Fruit fly (Drosophila melanogaster): Measurements from ENCODE around the gene TwdlG.

The TwdlG gene

DNA sequence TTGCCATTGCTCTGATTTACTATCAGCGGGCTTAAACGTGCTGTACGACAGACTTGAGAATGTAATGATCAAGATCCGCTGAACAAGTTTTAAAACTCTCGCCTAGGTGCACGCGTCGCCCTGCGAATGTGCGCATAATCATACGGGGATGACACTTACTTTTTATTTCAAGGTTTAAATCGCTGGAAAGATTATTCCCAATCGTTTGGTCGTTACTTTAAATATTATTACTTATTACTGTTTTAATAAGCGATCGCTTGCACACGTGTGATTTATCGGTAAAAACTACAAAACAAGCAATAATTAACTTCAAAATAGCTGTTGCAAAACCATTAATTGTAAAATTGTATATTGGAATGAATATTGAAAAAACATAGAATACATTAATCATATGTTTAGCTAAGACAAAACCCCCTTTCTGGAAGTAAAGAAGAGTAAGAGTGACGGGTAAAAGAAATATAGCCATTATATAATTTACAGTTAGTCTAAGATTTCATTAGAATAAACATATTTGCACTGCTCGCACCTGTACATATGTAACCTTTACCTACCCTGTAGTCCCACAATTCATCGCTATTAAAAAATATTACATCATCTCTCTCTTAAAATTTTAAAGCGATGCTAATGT lies 21.9 kb downstream of the TwdlG start, which contains the start of gene DhpD (continued):
- TF ChIP-seq Mrtf (GFP tag; IDR thresholded peaks at IDR 0.05) = peak; percentile 43; the same call in 2 of the 3 replicates
- no peak for TF ChIP-seq sna (GFP tag; IDR thresholded peaks at IDR 0.05; ENCODE audit: partially characterized antibody)
- peak; percentile 50 for TF ChIP-seq Antp (GFP tag; optimal IDR thresholded peaks at IDR 0.05)
- TF ChIP-seq CG3281 (GFP tag; optimal IDR thresholded peaks at IDR 0.05) = peak; percentile 82
- TF ChIP-seq Doc2 (GFP tag; IDR thresholded peaks at IDR 0.05) = no peak
- TF ChIP-seq mld (GFP tag; IDR thresholded peaks at IDR 0.05; ENCODE audit: partially characterized antibody) = peak; percentile 85
- no peak for TF ChIP-seq jumu (GFP tag; optimal IDR thresholded peaks at IDR 0.05)
- peak; percentile 6 for TF ChIP-seq CG8359 (GFP tag; optimal IDR thresholded peaks at IDR 0.05; ENCODE audit: borderline replicate concordance)
- no peak for TF ChIP-seq sim (GFP tag; IDR thresholded peaks at IDR 0.05)
- peak; percentile 1 for TF ChIP-seq schlank (tag; optimal IDR thresholded peaks at IDR 0.05)
- TF ChIP-seq Six4 (GFP tag; optimal IDR thresholded peaks at IDR 0.05) = peak; percentile 27
- TF ChIP-seq dysf (GFP tag; IDR thresholded peaks at IDR 0.05) = peak; percentile 78
- TF ChIP-seq CG7963 (GFP tag; IDR thresholded peaks at IDR 0.05; ENCODE audit: partially characterized antibody) = peak; percentile 94
- TF ChIP-seq zfh1 (GFP tag; IDR thresholded peaks at IDR 0.05) = peak; percentile 84; the same call in 2 of the 3 replicates
- no peak for TF ChIP-seq Bdp1 (GFP tag; optimal IDR thresholded peaks at IDR 0.05)
- no peak for TF ChIP-seq ATbp (GFP tag; optimal IDR thresholded peaks at IDR 0.05)
- peak; percentile 66 for TF ChIP-seq CG1603 (tag; optimal IDR thresholded peaks at IDR 0.05)
- peak; percentile 34 to 64 for TF ChIP-seq bsh (GFP tag; optimal IDR thresholded peaks at IDR 0.05)
- no peak for TF ChIP-seq Oaz (GFP tag; IDR thresholded peaks at IDR 0.05)
- TF ChIP-seq CG10431 (GFP tag; optimal IDR thresholded peaks at IDR 0.05) = no peak
- TF ChIP-seq CG30020 (tag; optimal IDR thresholded peaks at IDR 0.05) = peak; percentile 35
- peak; percentile 80 for TF ChIP-seq HmgZ (tag; optimal IDR thresholded peaks at IDR 0.05)
- TF ChIP-seq CG9437 (GFP tag; optimal IDR thresholded peaks at IDR 0.05) = peak; percentile 9
- TF ChIP-seq Hand (GFP tag; optimal IDR thresholded peaks at IDR 0.05) = no peak
- TF ChIP-seq CG4328 (GFP tag; optimal IDR thresholded peaks at IDR 0.05) = peak; percentile 66
- TF ChIP-seq CG15514 (GFP tag; optimal IDR thresholded peaks at IDR 0.05) = peak; percentile 67
- peak; percentile 31 for TF ChIP-seq kah (GFP tag; optimal IDR thresholded peaks at IDR 0.05)
- TF ChIP-seq CG13424 (tag; optimal IDR thresholded peaks at IDR 0.05) = peak; percentile 76
- no peak for TF ChIP-seq CG12236 (GFP tag; optimal IDR thresholded peaks at IDR 0.05)
- TF ChIP-seq CG6683 (GFP tag; optimal IDR thresholded peaks at IDR 0.05) = peak; percentile 10
- peak; percentile 45 for TF ChIP-seq Ssrp (tag; optimal IDR thresholded peaks at IDR 0.05)
- TF ChIP-seq D (optimal IDR thresholded peaks at IDR 0.05) = no peak
- peak; percentile 39 for TF ChIP-seq D (GFP tag; optimal IDR thresholded peaks at IDR 0.05)
- TF ChIP-seq CG9727 (GFP tag; optimal IDR thresholded peaks at IDR 0.05) = peak; percentile 49
- TF ChIP-seq sob (GFP tag; IDR thresholded peaks at IDR 0.05) = peak; percentile 76
- peak; percentile 29 for TF ChIP-seq grn (GFP tag; optimal IDR thresholded peaks at IDR 0.05)
- no peak for TF ChIP-seq NK7.1 (GFP tag; optimal IDR thresholded peaks at IDR 0.05)
- TF ChIP-seq CG4707 (GFP tag; optimal IDR thresholded peaks at IDR 0.05) = no peak
- no peak for TF ChIP-seq Abd-B (GFP tag; optimal IDR thresholded peaks at IDR 0.05)
- TF ChIP-seq ac (GFP tag; optimal IDR thresholded peaks at IDR 0.05) = no peak
- TF ChIP-seq btn (GFP tag; optimal IDR thresholded peaks at IDR 0.05) = no peak
- TF ChIP-seq CG8281 (tag; optimal IDR thresholded peaks at IDR 0.05) = peak; percentile 2
- no peak for TF ChIP-seq sima (GFP tag; optimal IDR thresholded peaks at IDR 0.05)
- TF ChIP-seq CG42726 (GFP tag; IDR thresholded peaks at IDR 0.05; ENCODE audit: partially characterized antibody) = peak; percentile 88; the same call in 1 of the 2 replicates
- peak; percentile 62 for TF ChIP-seq HHEX (GFP tag; optimal IDR thresholded peaks at IDR 0.05)
- peak; percentile 39 for TF ChIP-seq CG4854 (GFP tag; optimal IDR thresholded peaks at IDR 0.05)
- TF ChIP-seq CG6854 (GFP tag; optimal IDR thresholded peaks at IDR 0.05) = peak; percentile 24
- TF ChIP-seq ind (GFP tag; optimal IDR thresholded peaks at IDR 0.05) = peak; percentile 67
- peak; percentile 71; the same call in 2 of the 4 replicates for TF ChIP-seq chinmo (GFP tag; IDR thresholded peaks at IDR 0.05; ENCODE audit: partially characterized antibody)

All from whole organism, embryonic.